Worm (Caenorhabditis elegans) whole organism, young adult: ENCODE results near the gene C32H11.3.
A peak's percentile ranks its signal among the peaks of the same experiment; 100 is the strongest.
"Not testable (repeated sequence)": the region's sequence is repeated elsewhere in the genome, so short reads cannot be mapped to it uniquely, and the experiment has no call there.

Experiments
- C06A6.2 ChIP-seq: fragments of 200-800 bp; sonication (Bioruptor generic); conservative IDR thresholded peaks from 2 replicates; pipeline ENCODE4 v1.3.6; 2022; ENCODE audit warnings: missing genetic modification characterization, missing compliant biosample characterization
- F37B4.10 ChIP-seq: fragments of 200-800 bp; sonication (Bioruptor generic); IDR thresholded peaks from 2 replicates; pipeline ENCODE4 v1.3.6; 2022; ENCODE audit warnings: missing genetic modification characterization, missing compliant biosample characterization
- F39B2.1 ChIP-seq: fragments of 200-800 bp; sonication (Bioruptor generic); IDR thresholded peaks from 2 replicates; pipeline ENCODE4 v1.3.6; 2022; ENCODE audit warnings: missing genetic modification reagents, missing genetic modification characterization, missing compliant biosample characterization
- K11D2.4 ChIP-seq: fragments of 200-800 bp; sonication (Bioruptor generic); IDR thresholded peaks from 2 replicates; pipeline ENCODE4 v1.3.6; 2022; ENCODE audit warnings: missing genetic modification reagents, missing genetic modification characterization, missing compliant biosample characterization
- T26A5.8 ChIP-seq: sonication (generic microtip); optimal IDR thresholded peaks from 2 replicates; lab custom pipeline; 2016; ENCODE audit warnings: missing genetic modification characterization, missing compliant biosample characterization
- Y79H2A.3 ChIP-seq: fragments of 200-800 bp; sonication (Bioruptor generic); conservative IDR thresholded peaks from 2 replicates; pipeline ENCODE4 v1.3.6; 2022; ENCODE audit warnings: missing genetic modification reagents, missing genetic modification characterization, missing compliant biosample characterization
- ama-1 ChIP-seq, 3 experiments: fragments of 150-350 bp in 1 of 3; sonication (generic microtip) in 2 of 3; optimal IDR thresholded peaks; 2 replicates each; lab custom pipeline; 2014 to 2018; ENCODE audit warnings: missing biosample characterization in 2 of 3, missing genetic modification characterization in 2 of 3, missing genetic modification reagents in 2 of 3
- aptf-2 ChIP-seq: fragments of 200-800 bp; sonication (Bioruptor generic); conservative IDR thresholded peaks from 2 replicates; pipeline ENCODE4 v1.3.6; 2022; ENCODE audit warnings: missing genetic modification reagents, missing genetic modification characterization, missing compliant biosample characterization
- bed-1 ChIP-seq: fragments of 200-800 bp; sonication (Bioruptor generic); IDR thresholded peaks from 2 replicates; pipeline ENCODE4 v1.3.6; 2022; ENCODE audit warnings: missing genetic modification reagents, missing genetic modification characterization, missing compliant biosample characterization
- ccch-3 ChIP-seq: fragments of 200-800 bp; sonication (Bioruptor generic); optimal IDR thresholded peaks from 2 replicates; lab custom pipeline; 2018; ENCODE audit warnings: mild to moderate bottlenecking, missing genetic modification characterization, missing compliant biosample characterization
- ceh-40 ChIP-seq: fragments of 200-800 bp; sonication (Bioruptor generic); IDR thresholded peaks from 2 replicates; pipeline ENCODE4 v1.3.6; 2022; ENCODE audit warnings: missing genetic modification characterization, missing compliant biosample characterization
- ceh-91 ChIP-seq: fragments of 200-800 bp; sonication (Bioruptor generic); IDR thresholded peaks from 2 replicates; pipeline ENCODE4 v1.3.6; 2022; ENCODE audit warnings: missing genetic modification reagents, missing genetic modification characterization, missing compliant biosample characterization
- dpl-1 ChIP-seq: fragments of 150-350 bp; optimal IDR thresholded peaks from 2 replicates; lab custom pipeline; 2014; ENCODE audit warnings: missing biosample characterization, missing genetic modification reagents, missing genetic modification characterization
- egl-44 ChIP-seq: fragments of 200-800 bp; sonication (Bioruptor generic); IDR thresholded peaks from 2 replicates; pipeline ENCODE4 v1.3.6; 2022; ENCODE audit warnings: missing genetic modification reagents, missing genetic modification characterization, missing compliant biosample characterization
- egrh-3 ChIP-seq: fragments of 200-800 bp; sonication (Bioruptor generic); IDR thresholded peaks from 2 replicates; pipeline ENCODE4 v1.3.6; 2022; ENCODE audit warnings: missing genetic modification reagents, missing genetic modification characterization, missing compliant biosample characterization
- ekl-4 ChIP-seq: fragments of 200-800 bp; sonication (Bioruptor generic); IDR thresholded peaks from 2 replicates; pipeline ENCODE4 v1.3.6; 2022; ENCODE audit warnings: missing genetic modification reagents, missing genetic modification characterization, missing compliant biosample characterization
- ets-4 ChIP-seq: fragments of 200-800 bp; sonication (Bioruptor generic); optimal IDR thresholded peaks from 2 replicates; lab custom pipeline; 2018; ENCODE audit warnings: mild to moderate bottlenecking, missing genetic modification characterization, missing compliant biosample characterization
- hmg-1.2 ChIP-seq: fragments of 200-800 bp; sonication (Bioruptor generic); IDR thresholded peaks from 2 replicates; pipeline ENCODE4 v1.3.6; 2022; ENCODE audit warnings: missing genetic modification reagents, missing genetic modification characterization, missing compliant biosample characterization
- lin-40 ChIP-seq: sonication (generic microtip); optimal IDR thresholded peaks from 2 replicates; lab custom pipeline; 2016; ENCODE audit warnings: missing genetic modification characterization, mild to moderate bottlenecking, missing compliant biosample characterization, missing genotype, missing genetic modification reagents
- lsy-27 ChIP-seq: sonication (generic microtip); optimal IDR thresholded peaks from 2 replicates; lab custom pipeline; 2017; ENCODE audit warnings: missing genetic modification characterization, mild to moderate bottlenecking, missing compliant biosample characterization, antibody characterized with exemption, missing genotype, borderline replicate concordance; ENCODE audit not compliant: insufficient read depth
- madf-8 ChIP-seq: fragments of 200-800 bp; sonication (Bioruptor generic); conservative IDR thresholded peaks from 2 replicates; pipeline ENCODE4 v1.3.6; 2022; ENCODE audit warnings: missing genetic modification reagents, missing genetic modification characterization, missing compliant biosample characterization
- mes-4 ChIP-seq: sonication (generic microtip); optimal IDR thresholded peaks from 2 replicates; lab custom pipeline; 2016; ENCODE audit warnings: missing genotype, missing genetic modification characterization, missing compliant biosample characterization
- nfya-1 ChIP-seq: sonication (generic microtip); optimal IDR thresholded peaks from 2 replicates; lab custom pipeline; 2017; ENCODE audit warnings: antibody characterized with exemption, missing compliant biosample characterization, missing genetic modification characterization, borderline replicate concordance; ENCODE audit not compliant: insufficient read depth
- nfyb-1 ChIP-seq: fragments of 200-800 bp; sonication (Bioruptor generic); IDR thresholded peaks from 2 replicates; pipeline ENCODE4 v1.3.6; 2022; ENCODE audit warnings: missing genetic modification reagents, missing genetic modification characterization, missing compliant biosample characterization
- nhr-80 ChIP-seq: sonication (generic microtip); optimal IDR thresholded peaks from 2 replicates; lab custom pipeline; 2016; ENCODE audit warnings: missing genetic modification characterization, missing compliant biosample characterization
- rec-8 ChIP-seq, 2 experiments: sonication (generic microtip); optimal IDR thresholded peaks; 2 replicates each; lab custom pipeline; 2016; ENCODE audit warnings: mild to moderate bottlenecking in 2 of 2, missing genetic modification characterization in 2 of 2, missing genetic modification reagents in 2 of 2, missing genotype in 2 of 2, missing biosample characterization in 1 of 2, missing compliant biosample characterization in 1 of 2, moderate library complexity in 1 of 2
- repo-1 ChIP-seq: sonication (generic microtip); optimal IDR thresholded peaks from 2 replicates; lab custom pipeline; 2017; ENCODE audit warnings: mild to moderate bottlenecking, missing genetic modification characterization, missing compliant biosample characterization
- rpc-1 ChIP-seq, 2 experiments: fragments of 150-350 bp in 1 of 2; sonication (generic microtip) in 1 of 2; optimal IDR thresholded peaks; 2 replicates each; lab custom pipeline; 2014 to 2018; ENCODE audit warnings: missing biosample characterization in 1 of 2, missing genetic modification characterization in 1 of 2, missing genetic modification reagents in 1 of 2, missing genotype in 1 of 2
- snpc-3.4 ChIP-seq: sonication (generic microtip); optimal IDR thresholded peaks from 2 replicates; lab custom pipeline; 2017; ENCODE audit warnings: missing genetic modification characterization, mild to moderate bottlenecking, missing compliant biosample characterization, antibody characterized with exemption, moderate library complexity, missing genotype, missing genetic modification reagents
- snpc-4 ChIP-seq, 5 experiments: fragments of 150-350 bp in 1 of 5; sonication (generic microtip) in 4 of 5; optimal IDR thresholded peaks; 2 replicates each; lab custom pipeline; 2014 to 2018; ENCODE audit warnings: missing genetic modification characterization in 5 of 5, missing biosample characterization in 3 of 5, antibody characterized with exemption in 2 of 5, mild to moderate bottlenecking in 2 of 5, missing compliant biosample characterization in 2 of 5, missing genotype in 2 of 5, moderate library complexity in 2 of 5, missing genetic modification reagents in 1 of 5
- tbx-9 ChIP-seq: sonication (generic microtip); optimal IDR thresholded peaks from 2 replicates; lab custom pipeline; 2016; ENCODE audit warnings: borderline replicate concordance, missing genetic modification characterization, inconsistent platforms, missing compliant biosample characterization
- tlf-1 ChIP-seq: fragments of 200-800 bp; sonication (Bioruptor generic); optimal IDR thresholded peaks from 2 replicates; lab custom pipeline; 2018; ENCODE audit warnings: mild to moderate bottlenecking, missing genetic modification characterization, missing compliant biosample characterization
- unc-62 ChIP-seq: fragments of 150-350 bp; optimal IDR thresholded peaks from 2 replicates; lab custom pipeline; 2014; ENCODE audit warnings: missing biosample characterization, missing genetic modification reagents, missing genetic modification characterization
- zim-3 ChIP-seq: sonication (generic microtip); optimal IDR thresholded peaks from 2 replicates; lab custom pipeline; 2017; ENCODE audit warnings: mild to moderate bottlenecking, missing genetic modification characterization, moderate library complexity, missing compliant biosample characterization
- ztf-18 ChIP-seq: sonication (generic microtip); optimal IDR thresholded peaks from 2 replicates; lab custom pipeline; 2016; ENCODE audit warnings: missing genotype, mild to moderate bottlenecking, missing genetic modification characterization, missing compliant biosample characterization

Gene C32H11.3

DNA sequence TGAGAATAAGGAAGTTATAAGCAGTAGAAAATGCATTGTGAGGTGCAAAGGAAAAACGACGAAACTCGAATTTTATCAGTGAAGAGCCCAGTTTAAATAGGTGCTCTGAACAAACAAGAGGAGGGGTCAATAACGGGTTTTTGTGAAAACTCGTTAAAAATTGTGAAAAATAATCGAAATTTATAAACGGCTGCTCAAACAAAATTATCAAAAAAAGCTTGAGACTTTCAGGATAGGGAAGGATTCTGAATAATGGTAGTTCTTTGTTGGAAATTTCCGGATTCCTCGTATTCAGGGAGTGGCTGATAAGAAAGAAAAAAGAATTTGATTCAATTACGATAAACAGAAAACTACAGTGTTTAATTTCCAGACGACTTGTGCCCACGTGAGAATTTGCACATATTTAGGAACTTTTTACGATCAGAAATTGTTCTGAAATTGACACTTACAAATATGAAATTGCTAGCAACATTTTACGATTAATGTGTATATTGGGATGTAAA, 46.9 kb upstream of the C32H11.3 start, which contains the start of gene clec-187 (continued):
- TF ChIP-seq ekl-4, result no peak

DNA sequence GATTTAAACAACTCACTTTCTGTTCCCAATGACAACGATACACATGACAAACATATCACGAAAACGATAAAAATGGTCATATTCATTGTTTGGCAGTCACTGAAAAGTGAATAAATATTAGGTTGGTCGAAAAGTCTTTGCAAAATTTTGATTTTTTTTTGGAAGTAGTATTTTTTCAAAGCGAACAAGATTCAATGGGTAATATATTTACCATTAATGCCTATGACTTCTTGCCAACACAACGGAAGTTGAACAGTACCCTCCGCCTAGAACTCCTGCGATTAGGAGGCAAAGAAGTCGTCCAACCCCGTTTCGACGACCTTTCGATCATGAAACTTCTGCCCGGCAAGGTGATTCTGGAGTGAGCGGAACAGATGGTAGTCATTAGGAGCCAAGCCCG, 43.1 kb upstream of the C32H11.3 start, which contains the start of gene ZK896.1:
TSS of gene ZK896.1 (minus strand) at position 101 of the 400 bp plus-strand sequence.
- not testable (repeated sequence) for TF ChIP-seq egl-44 (GFP tag; lab: Robert Waterston, UW); snpc-4 (GFP tag; optimal IDR thresholded peaks at IDR 0.05; lab: Kevin White, UChicago); snpc-4 (tag; optimal IDR thresholded peaks at IDR 0.05; lab: Kevin White, UChicago); bed-1 (GFP tag; lab: Robert Waterston, UW)
- TF ChIP-seq, all 124 proteins: peak for 0; not testable (repeated sequence) for 124

DNA sequence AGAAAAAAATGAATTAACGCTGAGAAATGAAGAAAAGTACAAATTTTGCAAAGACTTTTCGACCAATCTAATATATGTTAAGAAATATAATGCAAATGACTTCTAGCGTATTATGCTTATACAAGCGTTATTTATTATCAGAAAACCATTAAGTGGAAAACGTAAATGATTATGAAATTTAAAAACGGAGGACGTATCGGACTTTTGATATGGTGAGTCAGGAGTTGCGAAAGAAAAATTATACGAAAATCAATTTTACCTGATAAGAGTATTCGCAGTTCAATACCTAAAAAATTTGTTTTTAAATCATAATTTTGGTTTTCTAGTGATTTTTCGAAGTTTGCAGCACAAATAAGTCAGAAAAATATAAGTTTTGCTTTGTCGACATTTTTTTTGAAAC, 41.8 kb upstream of the C32H11.3 start:
- peak; percentile 52 for TF ChIP-seq nhr-80 (tag; lab: Kevin White, UChicago)
- TF ChIP-seq aptf-2, result no peak

DNA sequence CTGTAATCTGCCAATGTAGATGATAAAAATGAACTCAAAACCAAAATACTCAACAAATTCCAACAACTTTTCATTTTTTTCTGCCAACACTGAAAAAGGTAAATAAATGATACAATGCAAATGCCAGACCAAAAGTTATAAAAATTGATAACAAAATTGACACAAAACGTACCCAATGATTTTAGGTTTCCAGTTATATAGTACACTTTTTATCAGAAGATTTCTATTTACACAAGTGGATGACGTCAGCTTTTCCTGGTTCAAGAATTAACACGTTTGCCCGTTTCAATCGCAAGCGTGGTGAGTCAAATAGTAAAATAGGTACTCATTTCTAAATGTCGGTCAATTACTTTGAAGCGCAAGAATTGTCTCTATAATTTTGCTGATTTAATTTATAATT, 38.8 kb upstream of the C32H11.3 start, which contains the start of gene ZK896.5:
TSS of gene ZK896.5 (minus strand) at position 89 of the 400 bp plus-strand sequence.
- peak; percentile 42 for TF ChIP-seq nhr-80 (tag; lab: Kevin White, UChicago)
- no peak for TF ChIP-seq ama-1 (optimal IDR thresholded peaks at IDR 0.05; lab: Kevin White, UChicago)
- TF ChIP-seq ama-1 (GFP tag; optimal IDR thresholded peaks at IDR 0.05; lab: Kevin White, UChicago), result no peak

DNA sequence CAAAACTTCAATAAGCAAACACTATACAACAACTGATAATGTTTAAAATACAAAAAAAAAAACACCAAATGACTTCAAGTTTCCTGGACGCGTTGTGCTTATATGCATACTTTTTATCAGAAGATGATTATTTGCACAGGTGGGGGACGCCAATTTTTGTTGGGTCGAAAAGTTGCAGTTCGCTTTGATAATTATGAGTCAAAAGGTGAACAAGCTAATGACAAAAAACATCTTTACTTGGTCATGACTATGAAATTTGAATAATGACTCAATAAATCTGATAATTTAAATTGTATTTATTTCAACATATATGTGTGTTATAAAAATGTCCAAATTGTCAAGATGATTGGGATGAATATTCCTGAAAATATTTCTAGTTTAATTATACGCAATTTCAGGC, 35.2 kb upstream of the C32H11.3 start, which contains the start of gene ZK896.4:
TSS of gene ZK896.4 (minus strand) at position 101 of the 400 bp plus-strand sequence.
- TF ChIP-seq egl-44 (GFP tag; lab: Robert Waterston, UW) (no peak), ceh-40 (GFP tag; lab: Robert Waterston, UW) (no peak), Y79H2A.3 (GFP tag; lab: Robert Waterston, UW) (no peak), snpc-3.4 (tag; lab: Kevin White, UChicago) (no peak), lin-40 (tag; lab: Kevin White, UChicago) (no peak), rpc-1 (optimal IDR thresholded peaks at IDR 0.05; lab: Kevin White, UChicago) (no peak), rpc-1 (tag; optimal IDR thresholded peaks at IDR 0.05; lab: Kevin White, UChicago) (no peak), ceh-91 (no peak), K11D2.4 (GFP tag; lab: Robert Waterston, UW) (no peak), T26A5.8 (tag; lab: Kevin White, UChicago) (no peak), zim-3 (tag; lab: Kevin White, UChicago) (no peak), F39B2.1 (GFP tag; lab: Robert Waterston, UW) (no peak), mes-4 (tag; lab: Kevin White, UChicago) (no peak), egrh-3 (GFP tag; lab: Robert Waterston, UW) (no peak), lsy-27 (tag; lab: Kevin White, UChicago) (no peak)

DNA sequence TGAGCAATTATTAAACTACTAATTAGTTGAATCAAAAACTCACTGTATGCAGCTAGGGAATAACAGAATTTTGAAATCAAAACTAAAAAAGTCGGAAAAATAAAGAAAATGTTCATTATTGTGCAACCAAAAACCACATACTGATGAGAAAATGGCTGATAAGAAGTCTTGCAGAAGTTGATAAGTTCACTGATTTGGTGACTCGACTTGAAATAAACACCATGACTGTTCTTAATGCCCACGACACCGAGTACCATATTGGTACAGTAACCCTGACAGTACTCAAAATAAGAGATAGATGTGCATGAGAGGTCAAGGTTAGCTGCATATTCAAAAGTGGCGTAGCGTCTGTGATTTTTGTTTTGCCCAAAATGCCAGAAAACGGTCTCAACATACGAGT, 32.3 kb upstream of the C32H11.3 start:
- no peak for TF ChIP-seq ztf-18
- TF ChIP-seq nfya-1 (tag; lab: Kevin White, UChicago), result no peak
- TF ChIP-seq dpl-1 (GFP tag; lab: Kevin White, UChicago), result no peak
- TF ChIP-seq F37B4.10, result no peak
- no peak for TF ChIP-seq repo-1 (tag; lab: Kevin White, UChicago)
- no peak for TF ChIP-seq tbx-9 (tag; lab: Kevin White, UChicago)
- TF ChIP-seq nfyb-1 (GFP tag; lab: Robert Waterston, UW), result no peak
- TF ChIP-seq unc-62 (GFP tag; lab: Kevin White, UChicago), result no peak
- no peak for TF ChIP-seq snpc-4 (GFP tag; optimal IDR thresholded peaks at IDR 0.05; lab: Kevin White, UChicago)
- TF ChIP-seq snpc-4 (tag; optimal IDR thresholded peaks at IDR 0.05; lab: Kevin White, UChicago), result no peak
- TF ChIP-seq Y79H2A.3 (GFP tag; lab: Robert Waterston, UW), result no peak
- TF ChIP-seq bed-1 (GFP tag; lab: Robert Waterston, UW), result no peak
- no peak for TF ChIP-seq ets-4 (GFP tag; lab: Kevin White, UChicago)
- no peak for TF ChIP-seq K11D2.4 (GFP tag; lab: Robert Waterston, UW)
- no peak for TF ChIP-seq tlf-1 (GFP tag; lab: Kevin White, UChicago)
- no peak for TF ChIP-seq rec-8 (tag; optimal IDR thresholded peaks at IDR 0.05; lab: Kevin White, UChicago)
- TF ChIP-seq C06A6.2 (GFP tag; lab: Robert Waterston, UW), result no peak
- no peak for TF ChIP-seq hmg-1.2 (GFP tag; lab: Robert Waterston, UW)
- no peak for TF ChIP-seq madf-8 (GFP tag; lab: Robert Waterston, UW)
- TF ChIP-seq ccch-3 (GFP tag; lab: Kevin White, UChicago), result no peak
- TF ChIP-seq, all 124 proteins: peak for 0
